Worm (Caenorhabditis elegans): ENCODE measurements around the gene chil-25.

DNA sequence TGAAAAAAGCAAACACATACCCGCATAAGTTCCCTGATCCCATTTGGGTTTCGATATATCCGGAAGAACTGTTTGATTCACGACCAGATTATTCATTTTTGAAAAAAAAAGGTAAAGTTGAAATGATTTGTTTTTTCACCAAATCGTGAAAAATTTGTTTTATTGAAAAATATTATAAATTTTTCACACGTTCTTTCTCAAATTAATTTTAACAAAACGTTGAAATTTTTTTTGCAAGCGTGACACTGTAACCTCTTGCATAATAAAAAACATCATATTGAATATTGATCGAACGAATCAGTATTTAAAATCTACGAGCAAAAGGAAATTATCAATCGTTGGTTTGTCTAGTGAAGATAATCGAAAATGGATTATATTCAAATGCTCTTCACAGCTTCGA lies 44.5 kb upstream of the chil-25 start, which contains the start of the genes sfxn-1.1 and AH6.3:
- TF ChIP-seq ceh-28 (tag; optimal IDR thresholded peaks at IDR 0.05), result no peak
- no peak for TF ChIP-seq pha-4 (tag; optimal IDR thresholded peaks at IDR 0.05)
- TF ChIP-seq tbx-2 (tag; optimal IDR thresholded peaks at IDR 0.05), result no peak
- TF ChIP-seq unc-62 (GFP tag; optimal IDR thresholded peaks at IDR 0.05), result no peak
- TF ChIP-seq nhr-77 (tag; optimal IDR thresholded peaks at IDR 0.05), result no peak
- no peak for TF ChIP-seq pqm-1 (tag; optimal IDR thresholded peaks at IDR 0.05)
- no peak for TF ChIP-seq elt-3 (tag; optimal IDR thresholded peaks at IDR 0.05)

All from whole organism, L3 larva.